Worm (Caenorhabditis elegans) whole organism, L3 larva: ENCODE measurements around the gene lmtr-3.

Experiments
- aly-2 ChIP-seq: fragments of 150-350 bp; optimal IDR thresholded peaks from 2 replicates; lab custom pipeline; 2014; ENCODE audit warnings: missing biosample characterization, missing genetic modification characterization
- mdl-1 ChIP-seq: fragments of 150-350 bp; optimal IDR thresholded peaks from 2 replicates; lab custom pipeline; 2014; ENCODE audit warnings: missing biosample characterization, missing genetic modification characterization
- nfya-1 ChIP-seq: sonication (generic microtip); optimal IDR thresholded peaks from 2 replicates; lab custom pipeline; 2017; ENCODE audit warnings: missing genetic modification characterization, mild to moderate bottlenecking, missing compliant biosample characterization, antibody characterized with exemption, moderate library complexity; ENCODE audit not compliant: insufficient read depth
- nhr-77 ChIP-seq: fragments of 150-350 bp; optimal IDR thresholded peaks from 2 replicates; lab custom pipeline; 2014; ENCODE audit warnings: missing biosample characterization, missing genetic modification characterization
- pqm-1 ChIP-seq: fragments of 150-350 bp; optimal IDR thresholded peaks from 2 replicates; lab custom pipeline; 2017; ENCODE audit warnings: missing biosample characterization, missing genetic modification characterization, inconsistent platforms
- unc-62 ChIP-seq: fragments of 150-350 bp; sonication (generic microtip); optimal IDR thresholded peaks from 4 replicates; lab custom pipeline; 2014; ENCODE audit warnings: missing biosample characterization, missing genetic modification reagents, missing genetic modification characterization
- zag-1 ChIP-seq: fragments of 150-350 bp; optimal IDR thresholded peaks from 2 replicates; lab custom pipeline; 2014; ENCODE audit warnings: missing biosample characterization, missing genetic modification characterization

DNA sequence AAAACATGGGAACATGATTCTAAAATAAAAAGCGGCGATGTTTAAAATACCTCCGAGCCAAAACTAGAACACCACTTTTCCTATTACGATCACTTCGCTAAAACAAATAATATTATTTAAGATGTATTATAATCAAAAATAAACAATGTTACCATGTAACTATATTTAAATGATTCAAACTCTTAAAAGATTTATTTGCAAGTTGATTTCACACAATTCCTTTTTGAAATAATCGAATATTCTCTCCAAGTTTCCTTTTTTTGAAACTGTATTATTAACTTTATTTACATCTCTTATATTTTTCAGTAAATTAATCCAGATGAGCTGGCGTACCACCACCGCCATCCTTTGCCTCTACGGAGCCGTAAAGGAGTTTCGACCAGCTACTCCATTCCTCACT, 17.2 kb downstream of the lmtr-3 start, which contains the start of gene folt-1:
- no peak for TF ChIP-seq zag-1 (tag; lab: Kevin White, UChicago)
- no peak for TF ChIP-seq pqm-1 (tag; lab: Kevin White, UChicago)
- TF ChIP-seq nfya-1 (tag; lab: Kevin White, UChicago), result no peak
- no peak for TF ChIP-seq unc-62 (GFP tag; lab: Kevin White, UChicago)
- TF ChIP-seq mdl-1, result no peak
- no peak for TF ChIP-seq nhr-77 (tag; lab: Kevin White, UChicago)
- no peak for TF ChIP-seq aly-2 (tag; lab: Kevin White, UChicago)
